Fruit fly (Drosophila melanogaster) whole organism, prepupa: Measurements from ENCODE around the gene CG33725.

ENCODE experiments used
- Blimp-1 ChIP-seq: fragments of 200-800 bp; sonication (Bioruptor generic); optimal IDR thresholded peaks from 3 replicates; lab custom pipeline; 2017; ENCODE audit warnings: missing biosample characterization, missing genetic modification characterization, mild to moderate bottlenecking, moderate library complexity, missing genetic modification reagents
- CG10669 ChIP-seq: fragments of 200-800 bp; sonication (Bioruptor generic); optimal IDR thresholded peaks from 3 replicates; lab custom pipeline; 2018; ENCODE audit warnings: missing biosample characterization, mild to moderate bottlenecking, missing genetic modification characterization, moderate library complexity
- CG11294 ChIP-seq: fragments of 200-800 bp; sonication (Bioruptor generic); IDR thresholded peaks from 2 replicates; pipeline ENCODE4 v1.3.6; 2022; ENCODE audit warnings: missing biosample characterization, missing genetic modification characterization
- CG11762 ChIP-seq: fragments of 200-800 bp; sonication (Bioruptor generic); optimal IDR thresholded peaks from 3 replicates; lab custom pipeline; 2016; ENCODE audit warnings: missing biosample characterization, missing genetic modification characterization; ENCODE audit not compliant: insufficient read depth
- CG11902 ChIP-seq: fragments of 200-800 bp; sonication (Bioruptor generic); optimal IDR thresholded peaks from 3 replicates; lab custom pipeline; 2016; ENCODE audit warnings: missing biosample characterization, missing genetic modification characterization
- CG1621 ChIP-seq: fragments of 200-800 bp; sonication (Bioruptor generic); optimal IDR thresholded peaks from 3 replicates; lab custom pipeline; 2018; ENCODE audit warnings: missing biosample characterization, mild to moderate bottlenecking, missing genetic modification characterization
- CG3032 ChIP-seq: fragments of 200-800 bp; optimal IDR thresholded peaks from 2 replicates; lab custom pipeline; 2019; ENCODE audit warnings: missing biosample characterization, mild to moderate bottlenecking, missing genetic modification characterization, moderate library complexity
- CG31627 ChIP-seq: fragments of 200-800 bp; sonication (Bioruptor generic); optimal IDR thresholded peaks from 3 replicates; lab custom pipeline; 2016; ENCODE audit warnings: missing biosample characterization, missing genetic modification characterization
- CG32006 ChIP-seq: fragments of 200-800 bp; sonication (Bioruptor generic); optimal IDR thresholded peaks from 3 replicates; lab custom pipeline; 2017; ENCODE audit warnings: missing biosample characterization, mild to moderate bottlenecking, missing genetic modification characterization
- CG34406 ChIP-seq: fragments of 200-800 bp; sonication (Bioruptor generic); optimal IDR thresholded peaks from 3 replicates; lab custom pipeline; 2016; ENCODE audit warnings: missing biosample characterization, missing genetic modification characterization
- CG3919 ChIP-seq: fragments of 200-800 bp; sonication (Bioruptor generic); optimal IDR thresholded peaks from 3 replicates; lab custom pipeline; 2016; ENCODE audit warnings: missing biosample characterization, missing genetic modification characterization
- CG6163 ChIP-seq: fragments of 200-800 bp; sonication (Bioruptor generic); IDR thresholded peaks from 3 replicates; pipeline ENCODE4 v1.3.6; 2022; ENCODE audit warnings: missing biosample characterization, missing genetic modification characterization
- CG6276 ChIP-seq: fragments of 200-800 bp; sonication (Bioruptor generic); optimal IDR thresholded peaks from 2 replicates; lab custom pipeline; 2017; ENCODE audit warnings: missing biosample characterization, mild to moderate bottlenecking, missing genetic modification characterization
- CG6792 ChIP-seq: fragments of 200-800 bp; sonication (Bioruptor generic); optimal IDR thresholded peaks from 3 replicates; lab custom pipeline; 2016; ENCODE audit warnings: missing biosample characterization, missing genetic modification characterization
- CG6808 ChIP-seq: fragments of 200-800 bp; sonication (Bioruptor generic); optimal IDR thresholded peaks from 3 replicates; lab custom pipeline; 2017; ENCODE audit warnings: missing biosample characterization, missing genetic modification characterization, mild to moderate bottlenecking, moderate library complexity, missing genetic modification reagents
- CG6854 ChIP-seq: fragments of 200-800 bp; sonication (Bioruptor generic); optimal IDR thresholded peaks from 2 replicates; lab custom pipeline; 2017; ENCODE audit warnings: missing biosample characterization, mild to moderate bottlenecking, missing genetic modification characterization
- CG7368 ChIP-seq: fragments of 200-800 bp; sonication (Bioruptor generic); optimal IDR thresholded peaks from 3 replicates; lab custom pipeline; 2016; ENCODE audit warnings: missing biosample characterization, missing genetic modification characterization
- CG8119 ChIP-seq: fragments of 200-800 bp; sonication (Bioruptor generic); IDR thresholded peaks from 3 replicates; pipeline ENCODE4 v1.3.6; 2022; ENCODE audit warnings: missing biosample characterization, missing genetic modification characterization
- CG8319 ChIP-seq: fragments of 200-800 bp; sonication (Bioruptor generic); optimal IDR thresholded peaks from 3 replicates; lab custom pipeline; 2016; ENCODE audit warnings: missing biosample characterization, missing genetic modification characterization
- CG8632 ChIP-seq: fragments of 200-800 bp; sonication (Bioruptor generic); optimal IDR thresholded peaks from 3 replicates; lab custom pipeline; 2016; ENCODE audit warnings: missing biosample characterization, missing genetic modification characterization
- CG9139 ChIP-seq: fragments of 200-800 bp; sonication (Bioruptor generic); optimal IDR thresholded peaks from 3 replicates; lab custom pipeline; 2017; ENCODE audit warnings: missing biosample characterization, mild to moderate bottlenecking, missing genetic modification characterization
- Eip75B ChIP-seq: fragments of 200-800 bp; sonication (Bioruptor generic); optimal IDR thresholded peaks from 3 replicates; lab custom pipeline; 2016; ENCODE audit warnings: missing biosample characterization, missing genetic modification characterization
- Ets21C ChIP-seq: fragments of 200-800 bp; sonication (Bioruptor generic); optimal IDR thresholded peaks from 3 replicates; lab custom pipeline; 2016; ENCODE audit warnings: missing biosample characterization, missing genetic modification characterization
- Gug ChIP-seq: fragments of 200-800 bp; sonication (Bioruptor generic); IDR thresholded peaks from 2 replicates; pipeline ENCODE4 v1.3.6; 2022; ENCODE audit warnings: missing biosample characterization, missing genetic modification characterization
- Hr38 ChIP-seq: sonication (Bioruptor generic); optimal IDR thresholded peaks from 2 replicates; lab custom pipeline; 2016; ENCODE audit warnings: missing biosample characterization, missing genetic modification characterization
- Hr39 ChIP-seq: fragments of 200-800 bp; sonication (Bioruptor generic); optimal IDR thresholded peaks from 2 replicates; lab custom pipeline; 2016; ENCODE audit warnings: missing biosample characterization, missing genetic modification characterization
- Hr4 ChIP-seq: fragments of 200-800 bp; sonication (Bioruptor generic); optimal IDR thresholded peaks from 3 replicates; lab custom pipeline; 2016; ENCODE audit warnings: missing biosample characterization, missing genetic modification characterization
- Lpt ChIP-seq: fragments of 200-800 bp; sonication (Bioruptor generic); optimal IDR thresholded peaks from 3 replicates; lab custom pipeline; 2016; ENCODE audit warnings: missing biosample characterization, missing genetic modification characterization
- Met ChIP-seq: fragments of 200-800 bp; sonication (Bioruptor generic); optimal IDR thresholded peaks from 3 replicates; lab custom pipeline; 2016; ENCODE audit warnings: missing biosample characterization, missing genetic modification characterization
- OdsH ChIP-seq: fragments of 200-800 bp; sonication (Bioruptor generic); optimal IDR thresholded peaks from 3 replicates; lab custom pipeline; 2016; ENCODE audit warnings: missing biosample characterization, missing genetic modification characterization
- Sox102F ChIP-seq: fragments of 200-800 bp; sonication (Bioruptor generic); optimal IDR thresholded peaks from 2 replicates; lab custom pipeline; 2016; ENCODE audit warnings: missing biosample characterization, mild to moderate bottlenecking, missing genetic modification characterization
- achi ChIP-seq: fragments of 200-800 bp; sonication (Bioruptor generic); optimal IDR thresholded peaks from 3 replicates; lab custom pipeline; 2016; ENCODE audit warnings: missing biosample characterization, missing genetic modification characterization
- acj6 ChIP-seq: fragments of 200-800 bp; sonication (Bioruptor generic); optimal IDR thresholded peaks from 3 replicates; lab custom pipeline; 2016; ENCODE audit warnings: missing biosample characterization, missing genetic modification characterization
- cyc ChIP-seq: fragments of 200-800 bp; sonication (Bioruptor generic); optimal IDR thresholded peaks from 3 replicates; lab custom pipeline; 2016; ENCODE audit warnings: missing biosample characterization, missing genetic modification characterization
- dsx ChIP-seq: fragments of 200-800 bp; optimal IDR thresholded peaks from 3 replicates; lab custom pipeline; 2019; ENCODE audit warnings: missing biosample characterization, mild to moderate bottlenecking, missing genetic modification characterization, moderate library complexity; ENCODE audit not compliant: poor library complexity, severe bottlenecking
- eg ChIP-seq: fragments of 200-800 bp; sonication (Bioruptor generic); IDR thresholded peaks from 3 replicates; pipeline ENCODE4 v1.3.6; 2022; ENCODE audit warnings: missing biosample characterization, missing genetic modification characterization
- fd59A ChIP-seq: fragments of 200-800 bp; sonication (Bioruptor generic); optimal IDR thresholded peaks from 2 replicates; lab custom pipeline; 2017; ENCODE audit warnings: missing biosample characterization, mild to moderate bottlenecking, missing genetic modification characterization, missing genetic modification reagents
- fd85E ChIP-seq: fragments of 200-800 bp; sonication (Bioruptor generic); optimal IDR thresholded peaks from 3 replicates; lab custom pipeline; 2016; ENCODE audit warnings: missing biosample characterization, missing genetic modification characterization
- fkh ChIP-seq: fragments of 200-800 bp; sonication (Bioruptor generic); optimal IDR thresholded peaks from 3 replicates; lab custom pipeline; 2017; ENCODE audit warnings: missing biosample characterization, mild to moderate bottlenecking, missing genetic modification characterization, moderate library complexity
- net ChIP-seq: fragments of 200-800 bp; sonication (Bioruptor generic); optimal IDR thresholded peaks from 3 replicates; lab custom pipeline; 2016; ENCODE audit warnings: missing biosample characterization, missing genetic modification characterization
- pdm3 ChIP-seq: fragments of 200-800 bp; sonication (Bioruptor generic); optimal IDR thresholded peaks from 3 replicates; lab custom pipeline; 2016; ENCODE audit warnings: missing biosample characterization, missing genetic modification characterization
- ss ChIP-seq, 2 experiments: fragments of 200-800 bp; sonication (Bioruptor generic); optimal IDR thresholded peaks; 2 replicates in 1 of 2; 3 replicates in 1 of 2; lab custom pipeline; 2017 to 2018; ENCODE audit warnings: mild to moderate bottlenecking in 2 of 2, missing biosample characterization in 2 of 2, missing genetic modification characterization in 2 of 2, moderate library complexity in 1 of 2
- svp ChIP-seq: fragments of 200-800 bp; sonication (Bioruptor generic); peaks from one replicate; lab custom pipeline; 2016; ENCODE audit warnings: missing biosample characterization, missing genetic modification characterization
- topi ChIP-seq: fragments of 200-800 bp; sonication (Bioruptor generic); optimal IDR thresholded peaks from 3 replicates; lab custom pipeline; 2016; ENCODE audit warnings: missing biosample characterization, missing genetic modification characterization
- vri ChIP-seq: fragments of 200-800 bp; sonication (Bioruptor generic); optimal IDR thresholded peaks from 3 replicates; lab custom pipeline; 2016; ENCODE audit warnings: missing biosample characterization, mild to moderate bottlenecking, missing genetic modification characterization

CG33725 gene

DNA sequence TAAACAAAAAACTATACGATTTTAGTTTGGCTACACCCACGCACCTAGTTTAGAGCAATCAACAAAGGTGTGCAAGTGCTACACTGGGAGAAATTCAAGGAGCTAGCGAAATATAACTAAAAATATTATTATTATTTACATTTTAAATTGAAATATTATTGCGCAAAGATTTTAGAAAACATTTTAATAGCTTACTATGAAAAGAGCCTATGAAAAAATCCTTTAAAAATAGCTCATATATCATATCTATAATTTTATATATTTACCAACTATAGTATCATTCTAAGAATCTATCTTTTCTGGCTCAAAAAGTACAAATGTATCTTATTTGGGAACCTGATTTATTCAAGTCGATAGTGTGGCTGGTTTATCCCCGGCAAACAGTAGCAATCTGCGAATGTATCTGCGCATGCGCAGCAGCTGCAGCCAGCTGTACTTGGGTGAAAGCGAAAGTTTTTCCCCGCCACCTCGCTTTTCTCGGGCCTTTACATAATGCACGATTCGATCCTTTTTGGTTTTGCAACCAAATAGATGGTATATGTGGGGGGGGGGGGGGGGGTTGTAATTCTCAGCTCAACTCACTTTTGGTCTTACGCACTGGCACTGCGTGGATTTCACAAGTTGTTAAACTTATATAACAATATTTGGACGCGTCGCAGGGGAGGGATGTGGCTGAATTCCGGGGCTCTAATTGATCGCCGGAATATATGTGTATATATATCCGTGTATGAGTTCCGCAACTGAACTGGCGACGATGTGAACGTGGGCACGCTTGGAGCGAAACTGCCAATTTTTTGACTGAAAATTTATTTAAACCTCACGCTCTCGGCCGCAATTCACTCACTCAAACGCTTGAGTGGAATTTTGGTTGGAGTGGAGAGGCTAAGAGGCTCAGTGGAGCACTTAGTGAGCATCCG lies 14.3 kb downstream of the CG33725 start, which contains the start of gene CG10657 (continued):
- no peak for TF ChIP-seq fd59A (GFP tag; lab: Kevin White, UChicago)
- TF ChIP-seq CG6854 (GFP tag; lab: Kevin White, UChicago), result no peak
- peak; percentile 4 for TF ChIP-seq CG8632 (GFP tag; lab: Kevin White, UChicago)
- no peak for TF ChIP-seq CG3919 (GFP tag; lab: Kevin White, UChicago)
- TF ChIP-seq Hr39 (GFP tag; lab: Kevin White, UChicago), result no peak
- TF ChIP-seq ss (GFP tag; optimal IDR thresholded peaks at IDR 0.05; lab: Kevin White, UChicago), result no peak
- no peak for TF ChIP-seq CG34406 (GFP tag; lab: Kevin White, UChicago)
- no peak for TF ChIP-seq cyc
- TF ChIP-seq dsx (GFP tag; lab: Kevin White, UChicago), result no peak
- TF ChIP-seq pdm3 (GFP tag; lab: Kevin White, UChicago), result no peak
- no peak for TF ChIP-seq CG9139 (GFP tag; lab: Kevin White, UChicago)
- TF ChIP-seq fd85E (GFP tag; lab: Kevin White, UChicago), result no peak
- no peak for TF ChIP-seq CG6163 (GFP tag; lab: Robert Waterston, UW)
- TF ChIP-seq Lpt (GFP tag; lab: Kevin White, UChicago), result no peak
- TF ChIP-seq Ets21C (GFP tag; lab: Kevin White, UChicago), result no peak
- no peak for TF ChIP-seq fkh (GFP tag; lab: Kevin White, UChicago)
- TF ChIP-seq CG1621 (tag; lab: Kevin White, UChicago), result peak; percentile 28
- TF ChIP-seq svp (GFP tag; lab: Kevin White, UChicago), result no peak
- TF ChIP-seq CG11294 (GFP tag; lab: Robert Waterston, UW), result no peak
- TF ChIP-seq Eip75B (GFP tag; lab: Kevin White, UChicago), result no peak
- no peak for TF ChIP-seq CG8319
- peak; percentile 22 for TF ChIP-seq Hr4 (GFP tag; lab: Kevin White, UChicago)
- TF ChIP-seq topi (GFP tag; lab: Kevin White, UChicago), result no peak
- TF ChIP-seq net, result no peak

DNA sequence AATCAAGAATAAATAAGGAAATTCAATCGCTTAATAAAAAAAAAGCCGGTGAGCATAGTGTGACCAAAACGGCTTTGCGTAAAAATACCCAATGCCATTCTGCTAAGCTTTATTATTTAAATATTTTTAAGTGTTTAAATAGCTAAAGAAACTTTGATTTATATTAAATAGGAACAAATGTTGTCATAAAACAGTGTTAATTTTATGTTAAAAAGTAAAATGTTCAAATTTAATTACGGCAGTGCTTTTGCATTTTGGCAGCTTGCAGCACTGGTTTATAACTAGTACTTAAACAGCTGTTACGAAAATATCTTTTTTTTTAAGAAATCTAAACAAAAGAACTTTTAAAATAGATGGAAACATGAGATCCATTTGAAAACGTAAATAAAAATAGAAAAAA lies 18.8 kb downstream of the CG33725 start, which contains the start of the genes CG10638 and CG10681:
CG10638 (minus strand) TSS at position 63 of the 400 bp plus-strand sequence.
CG10681 (plus strand) TSS at position 265 of the 400 bp plus-strand sequence.
- TF ChIP-seq acj6 (peak; percentile 52), ss (GFP tag; optimal IDR thresholded peaks at IDR 0.05; lab: Kevin White, UChicago) (no peak), Sox102F (GFP tag; lab: Kevin White, UChicago) (no peak), CG34406 (GFP tag; lab: Kevin White, UChicago) (peak; percentile 34), Hr38 (no peak), CG6276 (GFP tag; lab: Kevin White, UChicago) (no peak), eg (GFP tag; lab: Robert Waterston, UW) (no peak), CG8319 (no peak), CG32006 (GFP tag; lab: Kevin White, UChicago) (no peak), Ets21C (GFP tag; lab: Kevin White, UChicago) (no peak), OdsH (GFP tag; lab: Kevin White, UChicago) (peak; percentile 23), topi (GFP tag; lab: Kevin White, UChicago) (peak; percentile 59), CG8632 (GFP tag; lab: Kevin White, UChicago) (peak; percentile 4), fkh (GFP tag; lab: Kevin White, UChicago) (peak; percentile 65), CG3032 (tag; lab: Kevin White, UChicago) (peak; percentile 35), fd59A (GFP tag; lab: Kevin White, UChicago) (no peak), vri (GFP tag; lab: Kevin White, UChicago) (peak; percentile 59), Blimp-1 (GFP tag; lab: Kevin White, UChicago) (peak; percentile 8), CG11294 (GFP tag; lab: Robert Waterston, UW) (no peak), svp (GFP tag; lab: Kevin White, UChicago) (no peak), CG6854 (GFP tag; lab: Kevin White, UChicago) (peak; percentile 33), CG6808 (GFP tag; lab: Kevin White, UChicago) (peak; percentile 4), achi (GFP tag; lab: Kevin White, UChicago) (peak; percentile 41), Lpt (GFP tag; lab: Kevin White, UChicago) (no peak), fd85E (GFP tag; lab: Kevin White, UChicago) (no peak), CG11902 (GFP tag; lab: Kevin White, UChicago) (no peak), dsx (GFP tag; lab: Kevin White, UChicago) (peak; percentile 13), CG3919 (GFP tag; lab: Kevin White, UChicago) (peak; percentile 38), CG7368 (no peak), CG6792 (peak; percentile 1), CG8119 (GFP tag; lab: Robert Waterston, UW) (no peak), CG11762 (no peak), Gug (GFP tag; lab: Robert Waterston, UW) (no peak), Met (GFP tag; lab: Kevin White, UChicago) (no peak), CG10669 (GFP tag; lab: Kevin White, UChicago) (no peak), CG1621 (tag; lab: Kevin White, UChicago) (peak; percentile 44), CG31627 (GFP tag; lab: Kevin White, UChicago) (peak; percentile 40)
